Worm (Caenorhabditis elegans) whole organism, L4/young adult: Measurements from ENCODE around the gene smg-7.

Source experiments
- W03F9.2 ChIP-seq: fragments of 150-350 bp; optimal IDR thresholded peaks from 2 replicates; lab custom pipeline; 2014; ENCODE audit warnings: missing biosample characterization, missing genetic modification characterization
- dao-5 ChIP-seq: sonication (generic microtip); optimal IDR thresholded peaks from 2 replicates; lab custom pipeline; 2016; ENCODE audit warnings: missing genotype, missing genetic modification characterization, moderate library complexity, missing compliant biosample characterization
- him-1 ChIP-seq: sonication (generic microtip); optimal IDR thresholded peaks from 2 replicates; lab custom pipeline; 2016; ENCODE audit warnings: missing genotype, missing genetic modification reagents, missing genetic modification characterization, missing compliant biosample characterization

ce11 chrIV:6790438-6791124 is 48.3 kb upstream of the smg-7 start, which contains the start of the genes C17H12.2 and vha-8:
- TF ChIP-seq him-1 (tag; lab: Kevin White, UChicago) = peak; percentile 86
- peak; percentile 92 for TF ChIP-seq W03F9.2
- no peak for TF ChIP-seq dao-5
